Fruit fly (Drosophila melanogaster) whole organism, adult: ENCODE results near the gene CG43707.

Source experiments
- CG11617 ChIP-seq: fragments of 200-800 bp; sonication (Bioruptor generic); optimal IDR thresholded peaks from 2 replicates; lab custom pipeline; 2017; ENCODE audit warnings: mild to moderate bottlenecking, missing biosample characterization, missing genetic modification reagents, missing genetic modification characterization
- CG12768 ChIP-seq: fragments of 200-800 bp; sonication (Bioruptor generic); optimal IDR thresholded peaks from 2 replicates; lab custom pipeline; 2017; ENCODE audit warnings: missing biosample characterization, missing genetic modification characterization, mild to moderate bottlenecking, moderate library complexity, missing genetic modification reagents
- CG14711 ChIP-seq: fragments of 200-800 bp; sonication (Bioruptor generic); optimal IDR thresholded peaks from 2 replicates; lab custom pipeline; 2018; ENCODE audit warnings: missing biosample characterization, mild to moderate bottlenecking, missing genetic modification characterization, moderate library complexity
- CG33017 ChIP-seq: fragments of 200-800 bp; sonication (Bioruptor generic); optimal IDR thresholded peaks from 2 replicates; lab custom pipeline; 2018; ENCODE audit warnings: missing biosample characterization, mild to moderate bottlenecking, missing genetic modification characterization, moderate library complexity
- CG5204 ChIP-seq: fragments of 200-800 bp; sonication (Bioruptor generic); optimal IDR thresholded peaks from 2 replicates; lab custom pipeline; 2016; ENCODE audit warnings: missing biosample characterization, missing genetic modification characterization
- CG7045 ChIP-seq: fragments of 200-800 bp; sonication (Bioruptor generic); optimal IDR thresholded peaks from 2 replicates; lab custom pipeline; 2017; ENCODE audit warnings: missing biosample characterization, mild to moderate bottlenecking, missing genetic modification characterization
- CG7101 ChIP-seq: fragments of 200-800 bp; sonication (Bioruptor generic); optimal IDR thresholded peaks from 2 replicates; lab custom pipeline; 2018; ENCODE audit warnings: missing biosample characterization, mild to moderate bottlenecking, missing genetic modification characterization, moderate library complexity
- bab1 ChIP-seq: fragments of 200-800 bp; sonication (Bioruptor generic); optimal IDR thresholded peaks from 3 replicates; lab custom pipeline; 2019; ENCODE audit warnings: missing biosample characterization, mild to moderate bottlenecking, missing genetic modification characterization, moderate library complexity
- cic ChIP-seq: fragments of 200-800 bp; sonication (Bioruptor generic); optimal IDR thresholded peaks from 2 replicates; lab custom pipeline; 2017; ENCODE audit warnings: missing biosample characterization, mild to moderate bottlenecking, missing genetic modification characterization, moderate library complexity
- cnc ChIP-seq, 2 experiments: fragments of >200 bp; optimal IDR thresholded peaks; 2 replicates each; lab custom pipeline; 2017
- kay ChIP-seq: fragments of 200-800 bp; sonication (Bioruptor generic); peaks from one replicate; lab custom pipeline; 2016; ENCODE audit warnings: missing biosample characterization, missing genetic modification characterization, borderline replicate concordance
- pad ChIP-seq: fragments of 200-800 bp; sonication (Bioruptor generic); optimal IDR thresholded peaks from 3 replicates; lab custom pipeline; 2017; ENCODE audit warnings: missing biosample characterization, missing genetic modification characterization, mild to moderate bottlenecking, moderate library complexity, missing genetic modification reagents
- toe ChIP-seq: fragments of 200-800 bp; sonication (Bioruptor generic); optimal IDR thresholded peaks from 2 replicates; lab custom pipeline; 2016; ENCODE audit warnings: missing biosample characterization, missing genetic modification characterization

- TF ChIP-seq toe (GFP tag; lab: Kevin White, UChicago): no peak
- TF ChIP-seq cnc (optimal IDR thresholded peaks at IDR 0.05; lab: Kevin White, UChicago): no peak
- TF ChIP-seq CG12768 (GFP tag; lab: Kevin White, UChicago): no peak
- TF ChIP-seq CG5204 (GFP tag; lab: Kevin White, UChicago): no peak
- TF ChIP-seq CG11617 (GFP tag; lab: Kevin White, UChicago): no peak
- no peak for TF ChIP-seq kay (GFP tag; lab: Kevin White, UChicago)
- TF ChIP-seq bab1 (GFP tag; lab: Kevin White, UChicago): no peak
- no peak for TF ChIP-seq CG7045
- TF ChIP-seq pad (GFP tag; lab: Kevin White, UChicago): no peak
- TF ChIP-seq CG7101 (tag; lab: Kevin White, UChicago): no peak
- no peak for TF ChIP-seq cic (GFP tag; lab: Kevin White, UChicago)
- TF ChIP-seq CG14711 (tag; lab: Kevin White, UChicago): no peak
- no peak for TF ChIP-seq CG33017 (tag; lab: Kevin White, UChicago)
These were observed 19.9 kb upstream of the CG43707 start for dm6 chr2L:3737003-3737662.
